Worm (Caenorhabditis elegans): ENCODE data around the gene C30G12.2.

The C30G12.2 gene

DNA sequence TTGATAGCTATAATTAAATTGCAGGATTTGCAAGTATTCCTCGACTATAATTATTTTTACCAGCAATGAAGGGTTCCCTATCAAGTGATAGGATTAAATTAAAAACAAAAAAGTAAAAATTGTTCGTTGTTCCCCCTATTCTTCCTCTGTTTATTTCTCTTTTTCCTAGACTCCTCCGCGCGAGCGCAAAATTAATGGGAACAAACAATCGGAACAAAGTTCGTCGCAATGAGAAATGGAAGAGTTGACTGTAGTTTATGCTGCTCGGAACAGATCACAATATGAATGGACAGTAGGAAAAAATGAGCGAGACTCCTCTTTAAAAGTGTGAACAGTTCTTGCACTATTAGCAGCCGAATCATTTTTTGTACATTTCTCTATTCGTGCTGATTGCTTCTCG, 50.5 kb downstream of the C30G12.2 start:
- no peak for TF ChIP-seq hlh-26 (GFP tag; conservative IDR thresholded peaks at IDR 0.05)
- no peak for TF ChIP-seq egrh-3 (GFP tag; IDR thresholded peaks at IDR 0.05)
- TF ChIP-seq snpc-1.3 (tag; optimal IDR thresholded peaks at IDR 0.05; ENCODE audit: insufficient read depth), result no peak
- no peak for TF ChIP-seq F49E8.2 (tag; optimal IDR thresholded peaks at IDR 0.05; ENCODE audit: insufficient read depth)
- no peak for TF ChIP-seq Y56A3A.18 (GFP tag; IDR thresholded peaks at IDR 0.05)
- TF ChIP-seq ceh-27 (GFP tag; optimal IDR thresholded peaks at IDR 0.05), result no peak

Data from whole organism, young adult.